Fruit fly (Drosophila melanogaster) whole organism, embryonic: ENCODE measurements around the gene Cpsf5.

Experiments
- Abd-B ChIP-seq: fragments of 200-800 bp; sonication (Bioruptor generic); optimal IDR thresholded peaks from 2 replicates; lab custom pipeline; 2018; ENCODE audit warnings: missing biosample characterization, mild to moderate bottlenecking, missing genetic modification characterization, moderate library complexity
- Ada2b ChIP-seq: fragments of 200-800 bp; sonication (Bioruptor generic); IDR thresholded peaks from 2 replicates; pipeline ENCODE4 v1.3.6; 2022; ENCODE audit warnings: missing biosample characterization, missing genetic modification characterization
- Atf-2 ChIP-seq: fragments of 200-800 bp; sonication (Bioruptor generic); optimal IDR thresholded peaks from 2 replicates; lab custom pipeline; 2016; ENCODE audit warnings: missing biosample characterization, missing genetic modification characterization
- Atf6 ChIP-seq: fragments of 200-800 bp; sonication (Bioruptor generic); IDR thresholded peaks from 2 replicates; pipeline ENCODE4 v1.3.6; 2022; ENCODE audit warnings: missing biosample characterization, missing genetic modification characterization
- Bdp1 ChIP-seq: fragments of 200-800 bp; sonication (Bioruptor generic); optimal IDR thresholded peaks from 3 replicates; lab custom pipeline; 2016; ENCODE audit warnings: missing biosample characterization, missing genetic modification characterization
- CG12236 ChIP-seq: fragments of 200-800 bp; sonication (Bioruptor generic); optimal IDR thresholded peaks from 2 replicates; lab custom pipeline; 2016; ENCODE audit warnings: missing biosample characterization, missing genetic modification characterization
- CG17568 ChIP-seq: fragments of 200-800 bp; sonication (Bioruptor generic); optimal IDR thresholded peaks from 2 replicates; lab custom pipeline; 2018; ENCODE audit warnings: missing biosample characterization, mild to moderate bottlenecking, missing genetic modification characterization, moderate library complexity
- CG2199 ChIP-seq: fragments of 200-800 bp; sonication (Bioruptor generic); IDR thresholded peaks from 3 replicates; pipeline ENCODE4 v1.3.6; 2022; ENCODE audit warnings: missing biosample characterization, missing genetic modification characterization
- CG30403 ChIP-seq: fragments of 200-800 bp; sonication (Bioruptor generic); optimal IDR thresholded peaks from 3 replicates; lab custom pipeline; 2016; ENCODE audit warnings: missing biosample characterization, missing genetic modification characterization
- CG32772 ChIP-seq: fragments of 200-800 bp; sonication (Bioruptor generic); IDR thresholded peaks from 2 replicates; pipeline ENCODE4 v1.3.6; 2022; ENCODE audit warnings: missing biosample characterization, missing genetic modification characterization
- CG33557 ChIP-seq: fragments of 200-800 bp; sonication (Bioruptor generic); optimal IDR thresholded peaks from 2 replicates; lab custom pipeline; 2019; ENCODE audit warnings: missing biosample characterization, mild to moderate bottlenecking, missing genetic modification characterization, moderate library complexity
- CG3995 ChIP-seq: fragments of 200-800 bp; sonication (Bioruptor generic); optimal IDR thresholded peaks from 3 replicates; lab custom pipeline; 2016; ENCODE audit warnings: missing biosample characterization, missing genetic modification characterization
- CG42726 ChIP-seq: fragments of 200-800 bp; sonication (Bioruptor generic); IDR thresholded peaks from 2 replicates; pipeline ENCODE4 v1.3.6; 2022; ENCODE audit warnings: missing biosample characterization, missing genetic modification characterization; ENCODE audit not compliant: partially characterized antibody
- CG4328 ChIP-seq: fragments of 200-800 bp; sonication (Bioruptor generic); optimal IDR thresholded peaks from 3 replicates; lab custom pipeline; 2017; ENCODE audit warnings: missing biosample characterization, missing genetic modification reagents, missing genetic modification characterization
- CG4707 ChIP-seq: fragments of 200-800 bp; sonication (Bioruptor generic); optimal IDR thresholded peaks from 2 replicates; lab custom pipeline; 2018; ENCODE audit warnings: missing biosample characterization, mild to moderate bottlenecking, missing genetic modification characterization, moderate library complexity
- CG7963 ChIP-seq: fragments of 200-800 bp; sonication (Bioruptor generic); IDR thresholded peaks from 3 replicates; pipeline ENCODE4 v1.3.6; 2022; ENCODE audit warnings: missing biosample characterization, missing genetic modification characterization; ENCODE audit not compliant: partially characterized antibody
- CG8089 ChIP-seq: fragments of 200-800 bp; sonication (Bioruptor generic); optimal IDR thresholded peaks from 3 replicates; lab custom pipeline; 2016; ENCODE audit warnings: missing biosample characterization, missing genetic modification characterization
- CrebB ChIP-seq: fragments of 200-800 bp; sonication (Bioruptor generic); optimal IDR thresholded peaks from 3 replicates; lab custom pipeline; 2018; ENCODE audit warnings: missing biosample characterization, mild to moderate bottlenecking, missing genetic modification characterization
- Dip2 ChIP-seq: fragments of 200-800 bp; sonication (Bioruptor generic); IDR thresholded peaks from 2 replicates; pipeline ENCODE4 v1.3.6; 2022; ENCODE audit warnings: missing biosample characterization, missing genetic modification characterization
- Dll ChIP-seq: fragments of 200-800 bp; sonication (Bioruptor generic); IDR thresholded peaks from 4 replicates; pipeline ENCODE4 v1.3.6; 2022; ENCODE audit warnings: missing biosample characterization, missing genetic modification characterization; ENCODE audit not compliant: partially characterized antibody
- Doc3 ChIP-seq: fragments of 200-800 bp; sonication (Bioruptor generic); IDR thresholded peaks from 3 replicates; pipeline ENCODE4 v1.3.6; 2022; ENCODE audit warnings: missing biosample characterization, missing genetic modification characterization; ENCODE audit not compliant: partially characterized antibody
- H2.0 ChIP-seq: fragments of 200-800 bp; sonication (Bioruptor generic); IDR thresholded peaks from 2 replicates; pipeline ENCODE4 v1.3.6; 2022; ENCODE audit warnings: missing biosample characterization, missing genetic modification characterization
- HLHmδ ChIP-seq: fragments of 200-800 bp; sonication (Bioruptor generic); optimal IDR thresholded peaks from 2 replicates; lab custom pipeline; 2018; ENCODE audit warnings: missing biosample characterization, mild to moderate bottlenecking, missing genetic modification characterization, moderate library complexity
- Max ChIP-seq: fragments of 200-800 bp; sonication (Bioruptor generic); optimal IDR thresholded peaks from 2 replicates; lab custom pipeline; 2016; ENCODE audit warnings: missing biosample characterization, mild to moderate bottlenecking, missing genetic modification characterization
- Opbp ChIP-seq: fragments of 200-800 bp; sonication (Bioruptor generic); IDR thresholded peaks from 3 replicates; pipeline ENCODE4 v1.3.6; 2022; ENCODE audit warnings: missing biosample characterization, missing genetic modification characterization; ENCODE audit not compliant: partially characterized antibody
- Pdp1 ChIP-seq, 2 experiments: fragments of 200-800 bp; sonication (Bioruptor generic); optimal IDR thresholded peaks; 3 replicates each; lab custom pipeline; 2016; ENCODE audit warnings: missing biosample characterization in 2 of 2, missing genetic modification characterization in 2 of 2, mild to moderate bottlenecking in 1 of 2, moderate library complexity in 1 of 2
- Six4 ChIP-seq: fragments of 200-800 bp; sonication (Bioruptor generic); optimal IDR thresholded peaks from 2 replicates; lab custom pipeline; 2016; ENCODE audit warnings: missing biosample characterization, missing genetic modification characterization
- Sox102F ChIP-seq: fragments of 200-800 bp; sonication (Bioruptor generic); optimal IDR thresholded peaks from 2 replicates; lab custom pipeline; 2018; ENCODE audit warnings: missing biosample characterization, mild to moderate bottlenecking, missing genetic modification characterization, moderate library complexity
- Sry-δ ChIP-seq: fragments of 200-800 bp; sonication (Bioruptor generic); optimal IDR thresholded peaks from 2 replicates; lab custom pipeline; 2016; ENCODE audit warnings: missing biosample characterization, missing genetic modification characterization
- aop ChIP-seq: fragments of 200-800 bp; sonication (Bioruptor generic); IDR thresholded peaks from 2 replicates; pipeline ENCODE4 v1.3.6; 2022; ENCODE audit warnings: missing biosample characterization, missing genetic modification characterization
- bowl ChIP-seq: fragments of 200-800 bp; sonication (Bioruptor generic); IDR thresholded peaks from 2 replicates; pipeline ENCODE4 v1.3.6; 2022; ENCODE audit warnings: missing biosample characterization, missing genetic modification characterization
- btn ChIP-seq: fragments of 200-800 bp; sonication (Bioruptor generic); optimal IDR thresholded peaks from 2 replicates; lab custom pipeline; 2016; ENCODE audit warnings: missing biosample characterization, missing genetic modification characterization
- cad ChIP-seq: fragments of >200 bp; optimal IDR thresholded peaks from 2 replicates; lab custom pipeline; 2017; ENCODE audit warnings: missing biosample characterization, missing genetic modification characterization
- da ChIP-seq: fragments of 200-800 bp; sonication (Bioruptor generic); optimal IDR thresholded peaks from 2 replicates; lab custom pipeline; 2016; ENCODE audit warnings: missing biosample characterization, missing genetic modification characterization
- dimm ChIP-seq: fragments of 200-800 bp; sonication (Bioruptor generic); IDR thresholded peaks from 2 replicates; pipeline ENCODE4 v1.3.6; 2022; ENCODE audit warnings: missing biosample characterization, missing genetic modification characterization
- gce ChIP-seq: fragments of 200-800 bp; sonication (Bioruptor generic); IDR thresholded peaks from 3 replicates; pipeline ENCODE4 v1.3.6; 2022; ENCODE audit warnings: missing biosample characterization, missing genetic modification characterization
- gro ChIP-seq: fragments of 200-800 bp; sonication (Bioruptor generic); optimal IDR thresholded peaks from 2 replicates; lab custom pipeline; 2016; ENCODE audit warnings: missing biosample characterization, missing genetic modification characterization
- gsb ChIP-seq: fragments of 200-800 bp; sonication (Bioruptor generic); IDR thresholded peaks from 2 replicates; pipeline ENCODE4 v1.3.6; 2022; ENCODE audit warnings: missing biosample characterization, missing genetic modification characterization
- ham ChIP-seq: fragments of 200-800 bp; sonication (Bioruptor generic); IDR thresholded peaks from 2 replicates; pipeline ENCODE4 v1.3.6; 2022; ENCODE audit warnings: missing biosample characterization, missing genetic modification characterization
- her ChIP-seq: fragments of 200-800 bp; sonication (Bioruptor generic); optimal IDR thresholded peaks from 2 replicates; lab custom pipeline; 2016; ENCODE audit warnings: missing biosample characterization, missing genetic modification characterization
- lov ChIP-seq, 2 experiments: fragments of 200-800 bp in 1 of 2; fragments of >200 bp in 1 of 2; sonication (Bioruptor generic) in 1 of 2; IDR thresholded peaks in 1 of 2; optimal IDR thresholded peaks in 1 of 2; 2 replicates in 1 of 2; 3 replicates in 1 of 2; pipeline versions ENCODE4 v1.3.6 to Lab custom; 2017 to 2022; ENCODE audit warnings: missing biosample characterization in 1 of 2, missing genetic modification characterization in 1 of 2
- luna ChIP-seq: fragments of 200-800 bp; sonication (Bioruptor generic); optimal IDR thresholded peaks from 2 replicates; lab custom pipeline; 2016; ENCODE audit warnings: missing biosample characterization, missing genetic modification characterization
- mam ChIP-seq: fragments of 200-800 bp; sonication (Bioruptor generic); optimal IDR thresholded peaks from 3 replicates; lab custom pipeline; 2016; ENCODE audit warnings: missing biosample characterization, missing genetic modification characterization
- oc ChIP-seq: fragments of 200-800 bp; sonication (Bioruptor generic); optimal IDR thresholded peaks from 2 replicates; lab custom pipeline; 2018; ENCODE audit warnings: missing biosample characterization, mild to moderate bottlenecking, missing genetic modification characterization, moderate library complexity
- peb ChIP-seq: fragments of 200-800 bp; sonication (Bioruptor generic); IDR thresholded peaks from 2 replicates; pipeline ENCODE4 v1.3.6; 2022; ENCODE audit warnings: missing biosample characterization, missing genetic modification characterization
- sc ChIP-seq, 3 experiments: fragments of >200 bp in 2 of 3; fragments of 200-800 bp in 1 of 3; sonication (Bioruptor generic) in 1 of 3; optimal IDR thresholded peaks; 2 replicates in 2 of 3; 3 replicates in 1 of 3; lab custom pipeline; 2017; ENCODE audit warnings: mild to moderate bottlenecking in 1 of 3, missing biosample characterization in 1 of 3, missing genetic modification characterization in 1 of 3, missing genetic modification reagents in 1 of 3
- sens-2 ChIP-seq: fragments of 200-800 bp; sonication (Bioruptor generic); IDR thresholded peaks from 2 replicates; pipeline ENCODE4 v1.3.6; 2022; ENCODE audit warnings: missing biosample characterization, missing genetic modification characterization
- trem ChIP-seq: fragments of 200-800 bp; optimal IDR thresholded peaks from 3 replicates; lab custom pipeline; 2019; ENCODE audit warnings: missing biosample characterization, mild to moderate bottlenecking, missing genetic modification characterization, moderate library complexity

Cpsf5 gene

dm6 chr3L:9377198-9378035, 33.4 kb upstream of the Cpsf5 start, which contains the start of gene Hsp26 (continued):
- TF ChIP-seq Doc3 (GFP tag; lab: Robert Waterston, UW) (no peak), btn (GFP tag; lab: Kevin White, UChicago) (peak; percentile 46), CrebB (tag; lab: Kevin White, UChicago) (peak; percentile 71), bowl (GFP tag; lab: Robert Waterston, UW) (peak; percentile 71; the same call in 1 of the 2 replicates), mam (GFP tag; lab: Kevin White, UChicago) (peak; percentile 85), CG30403 (peak; percentile 89), CG3995 (GFP tag; lab: Kevin White, UChicago) (peak; percentile 12), CG17568 (GFP tag; lab: Kevin White, UChicago) (peak; percentile 84), sens-2 (peak; percentile 73), luna (GFP tag; lab: Kevin White, UChicago) (peak; percentile 60), trem (tag; lab: Kevin White, UChicago) (peak; percentile 54), gce (peak; percentile 83; the same call in 2 of the 3 replicates), Six4 (GFP tag; lab: Kevin White, UChicago) (peak; percentile 69), CG7963 (GFP tag; lab: Robert Waterston, UW) (no peak), peb (GFP tag; lab: Robert Waterston, UW) (peak; percentile 72), Atf6 (GFP tag; lab: Robert Waterston, UW) (peak; percentile 92), CG32772 (GFP tag; lab: Robert Waterston, UW) (peak; percentile 71), HLHmδ (GFP tag; lab: Kevin White, UChicago) (no peak), Sox102F (GFP tag; lab: Kevin White, UChicago) (peak; percentile 90), Ada2b (GFP tag; lab: Robert Waterston, UW) (peak; percentile 84), sc (optimal IDR thresholded peaks at IDR 0.05; lab: Kevin White, UChicago) (no peak), sc (GFP tag; optimal IDR thresholded peaks at IDR 0.05; lab: Kevin White, UChicago) (peak; percentile 72), gsb (GFP tag; lab: Robert Waterston, UW) (peak; percentile 65), Dll (GFP tag; lab: Robert Waterston, UW) (peak; percentile 30; the same call in 2 of the 4 replicates), Dip2 (no peak), Sry-δ (GFP tag; lab: Kevin White, UChicago) (peak; percentile 24), da (GFP tag; lab: Kevin White, UChicago) (no peak), CG12236 (peak; percentile 69), Pdp1 (GFP tag; optimal IDR thresholded peaks at IDR 0.05; lab: Kevin White, UChicago) (peak; percentile 75 to 82), her (peak; percentile 87), lov (optimal IDR thresholded peaks at IDR 0.05; lab: Kevin White, UChicago) (no peak), lov (GFP tag; IDR thresholded peaks at IDR 0.05; lab: Robert Waterston, UW) (peak; percentile 62; the same call in 1 of the 3 replicates), dimm (GFP tag; lab: Robert Waterston, UW) (peak; percentile 58; the same call in 1 of the 2 replicates), CG4707 (peak; percentile 49), CG4328 (GFP tag; lab: Kevin White, UChicago) (peak; percentile 13), Abd-B (GFP tag; lab: Kevin White, UChicago) (peak; percentile 37), CG33557 (GFP tag; lab: Kevin White, UChicago) (peak; percentile 21), gro (peak; percentile 80), CG8089 (peak; percentile 79), Opbp (no peak), Atf-2 (peak; percentile 67), Bdp1 (GFP tag; lab: Kevin White, UChicago) (peak; percentile 70), CG2199 (GFP tag; lab: Robert Waterston, UW) (0 out of 3 replicates have a peak, but pooled peaks have one; percentile 32), CG42726 (GFP tag; lab: Robert Waterston, UW) (no peak), cad (no peak), ham (GFP tag; lab: Robert Waterston, UW) (no peak), Max (GFP tag; lab: Kevin White, UChicago) (peak; percentile 69), aop (no peak), H2.0 (peak; percentile 79), oc (tag; lab: Kevin White, UChicago) (peak; percentile 86)
